Worm (Caenorhabditis elegans): ENCODE measurements around the gene T01D3.1.

The T01D3.1 gene

DNA sequence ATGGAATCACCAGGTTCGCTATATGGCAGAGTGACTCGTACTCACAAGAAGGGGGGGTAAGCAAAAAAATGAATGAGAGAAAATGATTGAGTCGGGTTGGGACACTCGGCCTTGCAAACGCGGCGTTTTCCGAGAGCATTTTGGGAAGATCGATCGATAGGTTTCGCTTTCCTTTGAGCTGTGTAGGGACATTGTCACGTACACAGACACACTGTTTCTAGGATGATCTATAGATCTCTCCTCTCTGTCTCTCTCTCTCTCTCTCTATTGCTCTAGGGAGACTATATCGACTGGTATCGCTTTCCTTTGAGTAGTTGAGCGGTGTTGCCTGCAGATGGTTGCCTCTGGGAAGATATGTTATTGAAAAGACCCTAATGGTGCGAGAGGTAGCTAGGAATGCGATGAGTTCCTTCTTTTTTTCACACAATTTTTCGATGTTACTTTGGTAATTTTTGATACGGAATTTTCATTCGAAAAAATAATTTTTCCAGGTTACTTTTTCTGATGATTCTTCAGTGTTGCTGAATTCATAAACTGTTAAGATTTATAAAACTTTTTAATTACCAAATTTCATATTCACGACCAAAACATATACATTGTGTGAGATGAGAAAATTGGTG is 39.9 kb upstream of the T01D3.1 start, which contains the start of gene H37A05.4 (continued):
- no peak for TF ChIP-seq peb-1 (tag; optimal IDR thresholded peaks at IDR 0.05)
- no peak for TF ChIP-seq aly-2 (tag; optimal IDR thresholded peaks at IDR 0.05)
- peak; percentile 44 for TF ChIP-seq sma-3 (GFP tag; optimal IDR thresholded peaks at IDR 0.05)
- no peak for TF ChIP-seq dmd-4 (tag; optimal IDR thresholded peaks at IDR 0.05)
- no peak for TF ChIP-seq fos-1 (tag; optimal IDR thresholded peaks at IDR 0.05)
- no peak for TF ChIP-seq lsy-2 (tag; optimal IDR thresholded peaks at IDR 0.05)
- no peak for TF ChIP-seq sma-9 (GFP tag; optimal IDR thresholded peaks at IDR 0.05)
- no peak for TF ChIP-seq sma-9 (tag; optimal IDR thresholded peaks at IDR 0.05)
- TF ChIP-seq elt-1 (tag; optimal IDR thresholded peaks at IDR 0.05) = no peak
- TF ChIP-seq alr-1 (tag; optimal IDR thresholded peaks at IDR 0.05) = no peak
- TF ChIP-seq snpc-4 (tag; optimal IDR thresholded peaks at IDR 0.05) = no peak
- no peak for TF ChIP-seq F13H6.1 (tag; optimal IDR thresholded peaks at IDR 0.05)
- TF ChIP-seq ztf-4 (tag; optimal IDR thresholded peaks at IDR 0.05) = peak; percentile 75
- no peak for TF ChIP-seq elt-3 (tag; optimal IDR thresholded peaks at IDR 0.05)
- no peak for TF ChIP-seq zag-1 (tag; optimal IDR thresholded peaks at IDR 0.05)
- peak; percentile 22 for TF ChIP-seq ama-1 (optimal IDR thresholded peaks at IDR 0.05)
- no peak for TF ChIP-seq lin-11 (tag; optimal IDR thresholded peaks at IDR 0.05)
- no peak for TF ChIP-seq skn-1 (tag; optimal IDR thresholded peaks at IDR 0.05)

DNA sequence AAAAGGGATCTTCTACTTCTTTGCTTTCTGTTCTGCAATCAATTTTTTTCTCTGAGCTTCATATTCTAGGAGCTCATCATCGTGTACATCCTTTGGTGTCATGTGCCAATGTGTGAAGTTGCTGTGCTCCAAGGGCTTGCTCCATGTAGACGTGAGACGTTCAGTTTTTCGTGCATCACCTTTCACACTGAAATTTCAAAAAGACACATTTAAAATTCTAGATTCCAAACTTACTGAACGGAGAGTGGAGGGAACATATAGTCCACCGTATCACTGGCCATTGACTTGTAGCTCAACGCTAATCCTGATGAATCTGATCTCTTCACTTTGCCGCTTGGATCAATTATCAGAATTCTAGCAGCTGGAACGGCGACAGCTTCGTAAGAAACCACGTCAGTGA is 38.9 kb upstream of the T01D3.1 start:
- TF ChIP-seq Y55F3AM.14 (GFP tag; optimal IDR thresholded peaks at IDR 0.05) (no peak), nhr-23 (tag; optimal IDR thresholded peaks at IDR 0.05) (no peak), lin-13 (GFP tag; optimal IDR thresholded peaks at IDR 0.05) (no peak), unc-39 (tag; optimal IDR thresholded peaks at IDR 0.05) (no peak), skn-1 (tag; optimal IDR thresholded peaks at IDR 0.05) (no peak), dmd-4 (tag; optimal IDR thresholded peaks at IDR 0.05) (no peak), lin-39 (tag; optimal IDR thresholded peaks at IDR 0.05) (no peak), R02D3.7 (tag; optimal IDR thresholded peaks at IDR 0.05) (no peak), peb-1 (tag; optimal IDR thresholded peaks at IDR 0.05) (no peak), ZK546.5 (tag; optimal IDR thresholded peaks at IDR 0.05) (no peak), gmeb-1 (tag; optimal IDR thresholded peaks at IDR 0.05) (no peak)

DNA sequence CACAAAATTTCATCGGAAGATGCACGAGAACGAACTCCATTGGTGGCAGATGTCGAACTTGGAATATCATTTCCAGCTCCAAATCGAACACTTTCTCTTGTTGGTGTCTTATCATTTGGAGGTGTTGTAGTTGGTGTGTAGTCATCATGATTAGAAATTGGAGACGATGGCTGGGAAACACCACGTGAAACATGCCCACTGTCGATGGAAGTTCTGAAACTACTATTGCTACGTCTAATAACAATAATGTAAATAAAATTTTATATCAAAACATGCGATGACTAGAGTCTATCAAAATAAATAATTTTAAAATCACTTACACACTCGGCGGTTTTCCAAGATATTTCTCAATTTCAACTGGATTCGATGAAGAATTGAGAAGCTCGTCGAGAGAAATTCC is 37.4 kb upstream of the T01D3.1 start:
- no peak for TF ChIP-seq peb-1 (tag; optimal IDR thresholded peaks at IDR 0.05)
- no peak for TF ChIP-seq mdl-1 (tag; optimal IDR thresholded peaks at IDR 0.05)

DNA sequence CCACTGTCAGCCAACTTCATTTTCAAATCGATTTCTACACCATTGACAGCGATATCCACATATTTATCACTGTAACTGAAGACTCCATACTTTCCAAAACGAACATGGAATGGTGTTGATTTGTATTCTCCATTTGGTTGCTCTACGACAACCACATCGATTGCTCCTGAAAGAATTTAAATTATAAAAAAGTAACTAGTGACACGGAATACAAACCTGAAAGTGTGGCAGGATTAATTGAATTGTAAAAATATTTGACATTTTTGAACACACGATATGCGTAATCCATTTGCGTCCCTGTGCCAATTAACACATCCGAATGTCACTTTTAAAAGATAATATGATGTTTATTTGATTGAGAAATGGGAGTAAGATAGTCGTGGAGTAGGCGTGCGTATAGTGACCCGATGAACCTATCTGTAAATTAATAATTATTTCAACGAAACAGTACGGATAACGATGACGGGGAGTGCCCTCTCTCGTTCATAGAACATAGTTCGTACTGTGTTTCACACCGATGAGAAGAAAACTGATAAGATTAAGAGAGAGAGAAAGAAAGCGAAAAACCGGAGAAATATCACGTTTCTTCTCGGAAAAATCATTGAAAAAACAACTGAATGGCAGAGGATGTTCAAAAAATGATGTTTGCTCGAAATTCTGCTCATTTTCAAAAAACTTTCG is 35.8 kb upstream of the T01D3.1 start, which contains the start of gene lpin-1:
TSS of gene lpin-1 (minus strand) at position 417 of the 681 bp plus-strand sequence.
- TF ChIP-seq nhr-11 (tag; optimal IDR thresholded peaks at IDR 0.05) = no peak
- TF ChIP-seq ztf-4 (tag; optimal IDR thresholded peaks at IDR 0.05) = no peak
- TF ChIP-seq gmeb-1 (tag; optimal IDR thresholded peaks at IDR 0.05) = no peak
- peak; percentile 52 for TF ChIP-seq nhr-21 (tag; optimal IDR thresholded peaks at IDR 0.05)
- TF ChIP-seq ZK546.5 (tag; optimal IDR thresholded peaks at IDR 0.05) = no peak
- TF ChIP-seq ama-1 (optimal IDR thresholded peaks at IDR 0.05) = peak; percentile 39
- TF ChIP-seq lsy-2 (tag; optimal IDR thresholded peaks at IDR 0.05) = no peak
- TF ChIP-seq lin-39 (tag; optimal IDR thresholded peaks at IDR 0.05) = no peak
- TF ChIP-seq blmp-1 (tag; optimal IDR thresholded peaks at IDR 0.05; ENCODE audit: insufficient read depth) = peak; percentile 39
- TF ChIP-seq sma-3 (GFP tag; optimal IDR thresholded peaks at IDR 0.05) = peak; percentile 45
- TF ChIP-seq F13H6.1 (tag; optimal IDR thresholded peaks at IDR 0.05) = peak; percentile 9
- TF ChIP-seq fos-1 (tag; optimal IDR thresholded peaks at IDR 0.05) = peak; percentile 63
- TF ChIP-seq nhr-10 (tag; optimal IDR thresholded peaks at IDR 0.05) = no peak
- TF ChIP-seq zag-1 (tag; optimal IDR thresholded peaks at IDR 0.05) = no peak
- no peak for TF ChIP-seq mab-5 (tag; optimal IDR thresholded peaks at IDR 0.05)
- TF ChIP-seq sma-9 (GFP tag; optimal IDR thresholded peaks at IDR 0.05) = peak; percentile 63
- TF ChIP-seq sma-9 (tag; optimal IDR thresholded peaks at IDR 0.05) = no peak
- no peak for TF ChIP-seq nhr-23 (tag; optimal IDR thresholded peaks at IDR 0.05)

DNA sequence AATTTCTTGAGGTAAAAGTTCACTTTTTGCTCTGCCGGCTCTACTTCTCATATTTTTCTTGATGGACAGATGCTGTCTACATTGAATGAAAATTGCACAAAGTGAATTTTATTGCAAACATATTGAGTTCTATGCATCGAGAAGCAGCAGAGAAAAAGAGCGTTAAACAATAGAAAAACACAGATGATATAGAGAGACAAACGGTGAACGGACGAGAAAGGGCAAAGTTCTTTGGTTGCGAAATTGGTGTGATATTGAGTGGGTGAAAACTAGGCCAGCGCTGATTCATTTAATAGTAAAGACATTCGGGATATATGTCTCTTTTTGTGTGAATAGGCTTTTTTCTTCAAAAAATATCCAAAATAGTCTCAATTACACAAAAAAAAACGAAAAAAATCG is 35.3 kb upstream of the T01D3.1 start:
- peak; percentile 18 for TF ChIP-seq unc-55 (GFP tag; optimal IDR thresholded peaks at IDR 0.05)
- TF ChIP-seq sma-9 (GFP tag; optimal IDR thresholded peaks at IDR 0.05) = no peak
- no peak for TF ChIP-seq sma-9 (tag; optimal IDR thresholded peaks at IDR 0.05)
- no peak for TF ChIP-seq ztf-4 (tag; optimal IDR thresholded peaks at IDR 0.05)
